Fruit fly (Drosophila melanogaster): Measurements from ENCODE around the gene CG1231.

CG1231 gene

DNA sequence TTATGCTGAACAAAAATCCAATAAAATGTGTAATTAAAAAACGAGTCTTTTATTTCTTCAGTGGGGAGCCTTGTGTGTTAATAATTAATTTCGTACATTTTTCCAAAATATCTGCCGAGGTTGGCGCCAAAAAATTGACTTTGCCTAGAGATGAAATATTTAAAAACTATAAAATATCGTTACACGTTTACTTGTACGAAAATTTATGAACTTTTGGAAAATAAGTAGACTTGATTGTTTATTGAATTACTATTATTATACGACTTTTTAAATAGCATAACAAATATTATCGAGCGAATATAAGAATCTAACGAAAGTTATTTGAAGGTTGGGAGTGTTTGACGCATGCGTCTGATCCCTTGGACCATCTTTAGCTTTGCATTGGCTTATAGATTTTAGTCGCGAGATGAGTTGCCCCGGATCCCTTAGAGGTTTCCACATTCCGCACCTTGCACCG, at the start of gene CG1231:
CG1231 (plus strand) TSS at position 407 of the 457 bp plus-strand sequence.
- TF ChIP-seq Dll (optimal IDR thresholded peaks at IDR 0.05) = no peak
- TF ChIP-seq pan (optimal IDR thresholded peaks at IDR 0.05) = no peak
- no peak for TF ChIP-seq psq (optimal IDR thresholded peaks at IDR 0.05)
- TF ChIP-seq EcR (GFP tag; optimal IDR thresholded peaks at IDR 0.05) = no peak
- TF ChIP-seq usp (GFP tag; optimal IDR thresholded peaks at IDR 0.05) = no peak
- no peak for TF ChIP-seq CG8478 (optimal IDR thresholded peaks at IDR 0.05)

DNA sequence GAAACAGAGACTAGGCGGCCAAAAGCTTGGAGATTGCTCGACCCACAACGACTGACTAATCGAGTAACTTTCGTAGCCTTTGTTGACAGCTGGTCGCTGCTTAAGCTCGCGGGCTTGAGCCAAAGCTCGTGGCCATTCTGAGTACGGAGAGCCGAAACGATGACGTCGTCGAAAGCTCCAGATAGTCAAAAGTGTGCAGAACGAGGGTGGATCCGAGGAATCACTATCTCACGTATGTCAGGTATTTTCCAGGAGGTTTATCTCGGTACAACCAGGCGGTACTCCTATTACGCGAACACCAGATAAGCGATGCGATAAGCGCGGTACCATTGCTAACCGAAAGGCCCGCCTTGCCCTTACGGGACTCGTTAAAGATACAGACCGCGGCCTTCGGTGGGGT, 44.6 kb upstream of the CG1231 start:
- TF ChIP-seq EcR (GFP tag; optimal IDR thresholded peaks at IDR 0.05) = no peak

DNA sequence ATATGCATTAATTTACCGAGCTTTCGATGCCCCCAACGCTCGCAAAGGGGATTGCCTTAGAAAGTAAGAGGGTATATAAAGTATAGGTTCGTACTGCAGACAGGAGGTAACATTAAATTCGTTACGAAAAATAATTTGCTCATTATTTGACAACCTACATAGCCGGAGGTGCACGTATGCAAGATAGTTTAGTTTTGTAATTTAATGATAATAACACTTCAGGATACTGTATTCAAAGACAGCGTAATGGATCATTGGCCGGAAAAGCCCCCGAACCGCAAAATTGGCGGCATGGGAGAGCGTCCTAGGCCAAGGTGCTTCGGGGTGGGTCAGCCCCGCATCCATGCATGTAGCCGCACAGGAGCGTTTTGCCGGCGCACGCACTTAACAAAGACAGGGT, 43.9 kb upstream of the CG1231 start:
- TF ChIP-seq CG8478 (optimal IDR thresholded peaks at IDR 0.05) (no peak), pan (optimal IDR thresholded peaks at IDR 0.05) (no peak), EcR (GFP tag; optimal IDR thresholded peaks at IDR 0.05) (no peak), Dll (optimal IDR thresholded peaks at IDR 0.05) (no peak), usp (GFP tag; optimal IDR thresholded peaks at IDR 0.05) (no peak), psq (optimal IDR thresholded peaks at IDR 0.05) (no peak)

dm6 chr3L:315140-315539, 41.1 kb upstream of the CG1231 start:
- TF ChIP-seq EcR (GFP tag; optimal IDR thresholded peaks at IDR 0.05) (no peak), Dll (optimal IDR thresholded peaks at IDR 0.05) (no peak), usp (GFP tag; optimal IDR thresholded peaks at IDR 0.05) (no peak), psq (optimal IDR thresholded peaks at IDR 0.05) (no peak), pan (optimal IDR thresholded peaks at IDR 0.05) (no peak), CG8478 (optimal IDR thresholded peaks at IDR 0.05) (no peak)

DNA sequence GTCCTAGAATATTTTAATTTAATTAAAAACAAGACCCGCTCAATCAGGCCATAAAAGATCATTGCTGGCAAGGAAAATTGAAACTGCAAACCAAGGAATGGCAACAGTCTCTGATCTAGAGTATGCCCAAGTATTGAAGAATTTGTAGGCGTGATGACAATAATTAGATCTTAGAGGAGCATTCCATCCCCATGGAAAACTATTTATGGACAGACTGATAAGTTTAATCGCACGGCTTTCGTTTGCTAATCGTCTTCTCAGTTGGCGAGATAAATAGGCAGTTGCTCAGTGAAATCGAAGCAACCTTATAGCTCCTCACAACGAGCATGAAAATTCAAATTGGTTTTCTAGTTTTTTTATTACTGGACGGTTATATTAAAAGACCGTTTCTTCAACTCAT, 39.4 kb upstream of the CG1231 start, which contains the start of gene ddbt:
ddbt (plus strand) TSS at position 301 of the 400 bp plus-strand sequence.
- no peak for TF ChIP-seq CG8478 (optimal IDR thresholded peaks at IDR 0.05)
- TF ChIP-seq Dll (optimal IDR thresholded peaks at IDR 0.05) = no peak
- TF ChIP-seq usp (GFP tag; optimal IDR thresholded peaks at IDR 0.05) = no peak
- no peak for TF ChIP-seq psq (optimal IDR thresholded peaks at IDR 0.05)
- no peak for TF ChIP-seq pan (optimal IDR thresholded peaks at IDR 0.05)
- TF ChIP-seq EcR (GFP tag; optimal IDR thresholded peaks at IDR 0.05) = no peak

DNA sequence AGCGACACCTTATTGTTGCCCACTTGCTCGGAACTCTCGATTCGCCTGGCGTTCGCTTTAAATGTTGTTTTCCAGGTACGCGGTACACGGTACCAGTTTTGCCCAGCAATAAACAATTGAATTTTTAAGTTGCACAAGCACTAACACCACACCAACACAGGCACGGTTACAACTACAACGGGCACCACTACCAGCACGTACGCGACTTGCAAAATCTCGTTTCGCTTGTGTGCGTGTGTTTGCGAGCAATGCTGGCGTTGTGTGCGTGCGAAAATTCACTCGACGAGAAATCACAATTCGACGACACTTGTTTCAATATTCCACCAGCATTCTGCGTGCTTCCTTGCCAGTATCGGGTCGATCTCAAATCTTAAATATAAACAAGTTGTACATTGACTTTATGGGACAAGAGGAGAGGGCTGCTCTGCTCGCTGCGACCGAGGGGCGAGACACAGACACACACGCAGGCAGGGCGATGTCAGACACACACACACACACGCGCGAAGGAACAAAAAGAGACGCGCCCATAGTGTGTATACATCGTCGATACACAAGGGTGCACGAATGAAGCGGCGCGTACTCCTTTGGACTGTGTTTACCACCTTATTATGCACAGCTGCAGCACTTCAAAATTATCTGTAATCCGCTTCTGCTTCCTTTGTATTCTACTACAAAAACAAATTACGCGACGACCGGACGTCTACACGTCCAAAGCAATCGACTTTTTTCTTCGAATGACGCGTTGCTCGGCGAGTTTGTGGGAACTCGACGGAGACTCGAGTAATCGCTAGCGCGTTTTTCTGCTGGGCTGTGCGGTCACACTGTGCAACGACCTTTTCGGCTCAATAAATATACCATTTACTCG, 36.8 kb upstream of the CG1231 start, which contains the start of gene fwd:
fwd (minus strand) TSS at position 740 of the 865 bp plus-strand sequence.
- TF ChIP-seq CG8478 (optimal IDR thresholded peaks at IDR 0.05) = peak; percentile 88
- TF ChIP-seq pan (optimal IDR thresholded peaks at IDR 0.05) = no peak

dm6 chr3L:320010-320337, 36.2 kb upstream of the CG1231 start:
- TF ChIP-seq CG8478 (optimal IDR thresholded peaks at IDR 0.05) (no peak), psq (optimal IDR thresholded peaks at IDR 0.05) (no peak), pan (optimal IDR thresholded peaks at IDR 0.05) (no peak), usp (GFP tag; optimal IDR thresholded peaks at IDR 0.05) (no peak), EcR (GFP tag; optimal IDR thresholded peaks at IDR 0.05) (no peak), Dll (optimal IDR thresholded peaks at IDR 0.05) (no peak)

- no peak for TF ChIP-seq EcR (GFP tag; optimal IDR thresholded peaks at IDR 0.05)
- no peak for TF ChIP-seq usp (GFP tag; optimal IDR thresholded peaks at IDR 0.05)
- no peak for TF ChIP-seq pan (optimal IDR thresholded peaks at IDR 0.05)
- no peak for TF ChIP-seq psq (optimal IDR thresholded peaks at IDR 0.05)
- no peak for TF ChIP-seq Dll (optimal IDR thresholded peaks at IDR 0.05)
- TF ChIP-seq CG8478 (optimal IDR thresholded peaks at IDR 0.05) = no peak
Measured at dm6 chr3L:320798-321197, 35.4 kb upstream of the CG1231 start.

DNA sequence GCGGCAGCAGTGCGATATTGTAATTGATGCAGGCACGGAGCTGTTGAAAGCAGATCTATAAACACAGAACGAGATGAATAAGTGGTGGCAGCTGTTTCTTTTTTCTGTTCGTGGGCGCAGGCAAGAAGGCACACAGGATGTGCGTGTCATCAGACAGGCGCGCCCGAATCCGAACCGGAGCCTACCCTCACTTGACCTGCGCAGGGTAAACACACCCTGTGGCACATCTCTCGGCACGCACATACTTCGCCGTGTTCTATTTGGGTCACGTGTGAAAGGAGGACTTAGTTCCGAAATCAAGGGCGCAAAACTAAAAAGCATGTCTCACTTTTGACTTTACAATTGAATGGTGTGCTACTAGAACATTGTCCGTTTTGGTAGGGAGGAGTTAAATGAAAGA, 34.7 kb upstream of the CG1231 start:
- TF ChIP-seq Dll (optimal IDR thresholded peaks at IDR 0.05) (no peak), psq (optimal IDR thresholded peaks at IDR 0.05) (no peak), pan (optimal IDR thresholded peaks at IDR 0.05) (no peak), CG8478 (optimal IDR thresholded peaks at IDR 0.05) (no peak), usp (GFP tag; optimal IDR thresholded peaks at IDR 0.05) (no peak), EcR (GFP tag; optimal IDR thresholded peaks at IDR 0.05) (no peak)

DNA sequence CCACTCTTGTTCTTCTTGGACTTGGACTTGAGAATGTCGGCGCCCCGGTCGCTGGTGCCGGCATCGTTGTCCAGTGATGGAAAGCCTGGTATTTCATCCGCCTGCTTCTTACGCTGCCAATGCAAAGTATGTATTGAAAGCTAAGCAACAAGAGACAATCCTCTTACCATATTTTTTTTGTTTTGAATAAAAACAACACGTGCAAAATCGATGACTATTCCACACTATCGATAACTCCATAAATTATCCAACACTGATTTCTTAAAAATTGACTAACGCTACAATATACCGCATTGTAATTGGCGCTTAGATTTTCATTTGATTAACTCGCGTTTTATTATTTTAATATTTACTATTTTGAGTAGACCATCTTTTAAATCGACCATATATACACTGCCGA, 31.7 kb upstream of the CG1231 start, which contains the start of gene CG32344:
CG32344 (minus strand) TSS at position 235 of the 400 bp plus-strand sequence.
- no peak for TF ChIP-seq pan (optimal IDR thresholded peaks at IDR 0.05)
- TF ChIP-seq psq (optimal IDR thresholded peaks at IDR 0.05) = no peak
- no peak for TF ChIP-seq EcR (GFP tag; optimal IDR thresholded peaks at IDR 0.05)
- no peak for TF ChIP-seq CG8478 (optimal IDR thresholded peaks at IDR 0.05)
- no peak for TF ChIP-seq Dll (optimal IDR thresholded peaks at IDR 0.05)
- no peak for TF ChIP-seq usp (GFP tag; optimal IDR thresholded peaks at IDR 0.05)

DNA sequence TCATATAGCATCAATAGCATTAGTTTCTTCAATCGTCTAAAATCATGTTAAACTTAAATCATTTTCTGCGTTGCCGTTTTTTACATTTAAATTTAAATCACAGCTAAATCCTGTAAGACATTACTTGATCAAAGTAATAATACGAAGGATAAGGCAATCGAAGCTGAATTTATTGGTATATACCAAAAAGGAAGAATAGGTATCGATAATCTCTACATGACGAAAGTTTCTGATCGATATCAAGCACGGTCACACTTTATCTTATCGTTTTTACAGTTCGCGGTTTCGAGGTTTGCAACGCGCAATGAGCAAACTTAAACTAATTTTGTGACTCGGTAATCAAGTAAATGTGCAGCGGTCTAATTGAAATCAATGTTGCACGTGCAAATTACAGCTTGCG, 28.4 kb upstream of the CG1231 start, which contains the start of the genes Atac3 and Ptpmeg:
Atac3 (minus strand) TSS at position 160 of the 400 bp plus-strand sequence.
Ptpmeg (plus strand) TSS at position 265 of the 400 bp plus-strand sequence.
- TF ChIP-seq EcR (GFP tag; optimal IDR thresholded peaks at IDR 0.05) (no peak), usp (GFP tag; optimal IDR thresholded peaks at IDR 0.05) (no peak), pan (optimal IDR thresholded peaks at IDR 0.05) (no peak), CG8478 (optimal IDR thresholded peaks at IDR 0.05) (no peak), psq (optimal IDR thresholded peaks at IDR 0.05) (no peak), Dll (optimal IDR thresholded peaks at IDR 0.05) (no peak)

dm6 chr3L:329153-329698, 27.0 kb upstream of the CG1231 start:
- no peak for TF ChIP-seq psq (optimal IDR thresholded peaks at IDR 0.05)
- TF ChIP-seq usp (GFP tag; optimal IDR thresholded peaks at IDR 0.05) = no peak
- TF ChIP-seq Dll (optimal IDR thresholded peaks at IDR 0.05) = no peak
- no peak for TF ChIP-seq pan (optimal IDR thresholded peaks at IDR 0.05)
- no peak for TF ChIP-seq EcR (GFP tag; optimal IDR thresholded peaks at IDR 0.05)
